Worm (Caenorhabditis elegans) whole organism, late embryonic: Measurements from ENCODE around the gene tmem-218.

Experiments used
- C08G9.2 ChIP-seq: sonication (generic microtip); optimal IDR thresholded peaks from 2 replicates; lab custom pipeline; 2016; ENCODE audit warnings: mild to moderate bottlenecking, missing genetic modification characterization, moderate library complexity, missing compliant biosample characterization
- C38D4.7 ChIP-seq: fragments of 200-800 bp; sonication (Bioruptor generic); optimal IDR thresholded peaks from 2 replicates; lab custom pipeline; 2018; ENCODE audit warnings: mild to moderate bottlenecking, missing genetic modification characterization, moderate library complexity, missing compliant biosample characterization
- T23F11.4 ChIP-seq: fragments of 200-800 bp; sonication (Bioruptor generic); optimal IDR thresholded peaks from 2 replicates; lab custom pipeline; 2018; ENCODE audit warnings: mild to moderate bottlenecking, missing genetic modification characterization, missing compliant biosample characterization
- Y22D7AL.16 ChIP-seq: sonication (generic microtip); optimal IDR thresholded peaks from 2 replicates; lab custom pipeline; 2016; ENCODE audit warnings: missing genetic modification characterization, missing compliant biosample characterization
- ahr-1 ChIP-seq: sonication (generic microtip); optimal IDR thresholded peaks from 2 replicates; lab custom pipeline; 2016; ENCODE audit warnings: missing genetic modification characterization, missing compliant biosample characterization
- ama-1 ChIP-seq: fragments of 150-350 bp; optimal IDR thresholded peaks from 2 replicates; lab custom pipeline; 2014
- ceh-14 ChIP-seq: sonication (generic microtip); optimal IDR thresholded peaks from 2 replicates; lab custom pipeline; 2016; ENCODE audit warnings: missing genotype, missing genetic modification characterization, missing compliant biosample characterization
- ceh-18 ChIP-seq: sonication (generic microtip); optimal IDR thresholded peaks from 2 replicates; lab custom pipeline; 2016; ENCODE audit warnings: missing genetic modification characterization, missing compliant biosample characterization
- ceh-2 ChIP-seq: sonication (generic microtip); optimal IDR thresholded peaks from 2 replicates; lab custom pipeline; 2016; ENCODE audit warnings: missing genotype, missing genetic modification characterization, missing compliant biosample characterization
- ceh-22 ChIP-seq: sonication (generic microtip); optimal IDR thresholded peaks from 2 replicates; lab custom pipeline; 2017; ENCODE audit warnings: missing biosample characterization, missing genetic modification characterization
- ceh-24 ChIP-seq: sonication (generic microtip); optimal IDR thresholded peaks from 2 replicates; lab custom pipeline; 2016; ENCODE audit warnings: mild to moderate bottlenecking, missing genetic modification characterization, missing compliant biosample characterization
- ceh-30 ChIP-seq: fragments of 150-350 bp; optimal IDR thresholded peaks from 2 replicates; lab custom pipeline; 2014; ENCODE audit warnings: missing biosample characterization, missing genetic modification characterization
- ceh-45 ChIP-seq: fragments of 200-800 bp; sonication (Bioruptor generic); IDR thresholded peaks from 2 replicates; pipeline ENCODE4 v1.3.6; 2022; ENCODE audit warnings: missing genetic modification reagents, missing genetic modification characterization, missing compliant biosample characterization
- ceh-48 ChIP-seq: sonication (generic microtip); optimal IDR thresholded peaks from 2 replicates; lab custom pipeline; 2016; ENCODE audit warnings: missing genetic modification characterization, inconsistent platforms, missing compliant biosample characterization
- ceh-6 ChIP-seq: fragments of 200-800 bp; sonication (Bioruptor generic); optimal IDR thresholded peaks from 2 replicates; lab custom pipeline; 2018; ENCODE audit warnings: mild to moderate bottlenecking, missing genetic modification characterization, missing compliant biosample characterization
- che-1 ChIP-seq: sonication (generic microtip); optimal IDR thresholded peaks from 2 replicates; lab custom pipeline; 2016; ENCODE audit warnings: mild to moderate bottlenecking, missing genetic modification characterization, missing compliant biosample characterization
- dve-1 ChIP-seq: sonication (generic microtip); optimal IDR thresholded peaks from 2 replicates; lab custom pipeline; 2017; ENCODE audit warnings: antibody characterized with exemption, mild to moderate bottlenecking, missing genetic modification characterization, missing compliant biosample characterization
- elt-2 ChIP-seq: sonication (generic microtip); optimal IDR thresholded peaks from 2 replicates; lab custom pipeline; 2016; ENCODE audit warnings: missing genetic modification reagents, missing genetic modification characterization, missing compliant biosample characterization
- eyg-1 ChIP-seq: sonication (generic microtip); optimal IDR thresholded peaks from 2 replicates; lab custom pipeline; 2016; ENCODE audit warnings: missing genotype, missing genetic modification characterization, missing compliant biosample characterization
- fkh-10 ChIP-seq: fragments of 150-350 bp; optimal IDR thresholded peaks from 2 replicates; lab custom pipeline; 2014; ENCODE audit warnings: missing biosample characterization, missing genetic modification reagents, missing genetic modification characterization
- gmeb-2 ChIP-seq: sonication (generic microtip); optimal IDR thresholded peaks from 2 replicates; lab custom pipeline; 2016; ENCODE audit warnings: missing genetic modification characterization, inconsistent platforms, missing compliant biosample characterization
- hlh-13 ChIP-seq: fragments of 200-800 bp; sonication (Bioruptor generic); optimal IDR thresholded peaks from 2 replicates; lab custom pipeline; 2018; ENCODE audit warnings: mild to moderate bottlenecking, missing genetic modification characterization, missing compliant biosample characterization
- hlh-6 ChIP-seq: sonication (generic microtip); optimal IDR thresholded peaks from 2 replicates; lab custom pipeline; 2016; ENCODE audit warnings: missing genotype, missing genetic modification characterization, missing compliant biosample characterization
- hlh-8 ChIP-seq: sonication (generic microtip); optimal IDR thresholded peaks from 2 replicates; lab custom pipeline; 2016; ENCODE audit warnings: missing genotype, missing genetic modification characterization, missing compliant biosample characterization
- lim-6 ChIP-seq: sonication (generic microtip); optimal IDR thresholded peaks from 2 replicates; lab custom pipeline; 2016; ENCODE audit warnings: missing genetic modification characterization, missing compliant biosample characterization
- lin-11 ChIP-seq: fragments of 200-800 bp; sonication (Bioruptor generic); optimal IDR thresholded peaks from 2 replicates; lab custom pipeline; 2018; ENCODE audit warnings: mild to moderate bottlenecking, missing genetic modification characterization, missing compliant biosample characterization
- madf-2 ChIP-seq: sonication (generic microtip); optimal IDR thresholded peaks from 2 replicates; lab custom pipeline; 2017; ENCODE audit warnings: missing genetic modification characterization, missing compliant biosample characterization
- mec-3 ChIP-seq: sonication (generic microtip); optimal IDR thresholded peaks from 2 replicates; lab custom pipeline; 2016; ENCODE audit warnings: borderline replicate concordance, missing genetic modification characterization, missing compliant biosample characterization
- nhr-11 ChIP-seq: fragments of 150-350 bp; optimal IDR thresholded peaks from 2 replicates; lab custom pipeline; 2014; ENCODE audit warnings: missing biosample characterization, missing genetic modification characterization
- nhr-232 ChIP-seq: sonication (generic microtip); optimal IDR thresholded peaks from 2 replicates; lab custom pipeline; 2016; ENCODE audit warnings: missing genetic modification characterization, missing compliant biosample characterization
- npax-4 ChIP-seq: sonication (generic microtip); optimal IDR thresholded peaks from 2 replicates; lab custom pipeline; 2016; ENCODE audit warnings: missing genetic modification characterization, missing compliant biosample characterization
- odd-2 ChIP-seq: sonication (generic microtip); optimal IDR thresholded peaks from 2 replicates; lab custom pipeline; 2017; ENCODE audit warnings: antibody characterized with exemption, mild to moderate bottlenecking, missing genetic modification characterization, missing compliant biosample characterization
- pat-9 ChIP-seq: fragments of 200-800 bp; sonication (Bioruptor generic); optimal IDR thresholded peaks from 2 replicates; lab custom pipeline; 2018; ENCODE audit warnings: mild to moderate bottlenecking, missing genetic modification characterization, moderate library complexity, missing compliant biosample characterization
- pax-1 ChIP-seq: fragments of 150-350 bp; optimal IDR thresholded peaks from 2 replicates; lab custom pipeline; 2014; ENCODE audit warnings: missing biosample characterization, missing genetic modification characterization
- pha-4 ChIP-seq: fragments of 150-350 bp; optimal IDR thresholded peaks from 2 replicates; lab custom pipeline; 2018; ENCODE audit warnings: missing biosample characterization, missing genetic modification reagents, missing genetic modification characterization
- pqm-1 ChIP-seq: sonication (generic microtip); optimal IDR thresholded peaks from 2 replicates; lab custom pipeline; 2016; ENCODE audit warnings: missing genetic modification characterization, missing compliant biosample characterization
- ref-2 ChIP-seq: sonication (generic microtip); optimal IDR thresholded peaks from 2 replicates; lab custom pipeline; 2016; ENCODE audit warnings: missing genetic modification characterization, missing compliant biosample characterization
- rnt-1 ChIP-seq: sonication (generic microtip); optimal IDR thresholded peaks from 2 replicates; lab custom pipeline; 2016; ENCODE audit warnings: missing genetic modification characterization, missing compliant biosample characterization
- sox-2 ChIP-seq: fragments of 200-800 bp; sonication (Bioruptor generic); IDR thresholded peaks from 2 replicates; pipeline ENCODE4 v1.3.6; 2022; ENCODE audit warnings: missing genetic modification reagents, missing genetic modification characterization, missing compliant biosample characterization
- sox-4 ChIP-seq: sonication (generic microtip); optimal IDR thresholded peaks from 2 replicates; lab custom pipeline; 2017; ENCODE audit warnings: mild to moderate bottlenecking, missing genetic modification characterization, inconsistent platforms, missing compliant biosample characterization
- tbx-7 ChIP-seq: sonication (generic microtip); optimal IDR thresholded peaks from 2 replicates; lab custom pipeline; 2016; ENCODE audit warnings: missing genotype, missing genetic modification characterization, missing compliant biosample characterization
- ttx-3 ChIP-seq: sonication (generic microtip); optimal IDR thresholded peaks from 2 replicates; lab custom pipeline; 2016; ENCODE audit warnings: missing genetic modification reagents, missing genetic modification characterization, missing compliant biosample characterization
- unc-3 ChIP-seq, 2 experiments: fragments of 200-800 bp in 1 of 2; sonication (Bioruptor generic) in 1 of 2; sonication (generic microtip) in 1 of 2; conservative IDR thresholded peaks in 1 of 2; optimal IDR thresholded peaks in 1 of 2; 2 replicates each; pipeline versions ENCODE4 v1.3.6 to Lab custom; 2016 to 2022; ENCODE audit warnings: missing compliant biosample characterization in 2 of 2, missing genetic modification characterization in 2 of 2, missing genetic modification reagents in 1 of 2
- ztf-16 ChIP-seq: sonication (generic microtip); optimal IDR thresholded peaks from 2 replicates; lab custom pipeline; 2017; ENCODE audit warnings: missing genetic modification characterization, missing compliant biosample characterization

tmem-218 gene

ce11 chrX:17610406-17610981 lies 39.0 kb upstream of the tmem-218 start (continued):
- no peak for TF ChIP-seq npax-4 (tag; lab: Kevin White, UChicago)
- no peak for TF ChIP-seq tbx-7 (tag; lab: Kevin White, UChicago)
- TF ChIP-seq ztf-16 (tag; lab: Kevin White, UChicago): peak; percentile 8
- TF ChIP-seq elt-2 (tag; lab: Kevin White, UChicago): no peak
- peak; percentile 8 for TF ChIP-seq hlh-8
- peak; percentile 39 for TF ChIP-seq ref-2 (tag; lab: Kevin White, UChicago)
- peak; percentile 17 for TF ChIP-seq ceh-14 (tag; lab: Kevin White, UChicago)
- TF ChIP-seq lim-6 (tag; lab: Kevin White, UChicago): no peak
- TF ChIP-seq pax-1: no peak
- TF ChIP-seq rnt-1: peak; percentile 40
- no peak for TF ChIP-seq ama-1 (lab: Kevin White, UChicago)
- TF ChIP-seq ttx-3 (tag; lab: Kevin White, UChicago): no peak
- TF ChIP-seq che-1 (tag; lab: Kevin White, UChicago): no peak
- TF ChIP-seq ceh-18 (tag; lab: Kevin White, UChicago): peak; percentile 23
- TF ChIP-seq C38D4.7 (GFP tag; lab: Kevin White, UChicago): no peak
- no peak for TF ChIP-seq ceh-2 (tag; lab: Kevin White, UChicago)
- TF ChIP-seq ceh-6 (GFP tag; lab: Kevin White, UChicago): no peak
- peak; percentile 68 for TF ChIP-seq ceh-48
- TF ChIP-seq nhr-11: no peak
- TF ChIP-seq, all 69 proteins: peak for 17

- no peak for TF ChIP-seq T23F11.4
- peak; percentile 11 for TF ChIP-seq lin-11 (tag; lab: Kevin White, UChicago)
- TF ChIP-seq C38D4.7 (GFP tag; lab: Kevin White, UChicago): no peak
- peak; percentile 20; the same call in 1 of the 2 replicates for TF ChIP-seq sox-2 (GFP tag; lab: Robert Waterston, UW)
- no peak for TF ChIP-seq dve-1
- TF ChIP-seq hlh-6 (tag; lab: Kevin White, UChicago): no peak
Observed at ce11 chrX:17611180-17611579, 38.3 kb upstream of the tmem-218 start.

ce11 chrX:17613024-17613423 lies 36.5 kb upstream of the tmem-218 start:
- TF ChIP-seq mec-3 (tag; lab: Kevin White, UChicago): no peak
- no peak for TF ChIP-seq pat-9 (tag; lab: Kevin White, UChicago)
- TF ChIP-seq nhr-11: no peak
- no peak for TF ChIP-seq sox-4 (tag; lab: Kevin White, UChicago)
- no peak for TF ChIP-seq ceh-14 (tag; lab: Kevin White, UChicago)
- no peak for TF ChIP-seq ceh-24 (tag; lab: Kevin White, UChicago)
- TF ChIP-seq ahr-1: no peak
- TF ChIP-seq nhr-232: no peak
- TF ChIP-seq lin-11 (tag; lab: Kevin White, UChicago): no peak
- TF ChIP-seq sox-2 (GFP tag; lab: Robert Waterston, UW): no peak
- no peak for TF ChIP-seq fkh-10 (GFP tag; lab: Kevin White, UChicago)
- no peak for TF ChIP-seq eyg-1
- TF ChIP-seq elt-2 (tag; lab: Kevin White, UChicago): no peak
- no peak for TF ChIP-seq hlh-13 (GFP tag; lab: Kevin White, UChicago)
- TF ChIP-seq madf-2 (tag; lab: Kevin White, UChicago): no peak
- no peak for TF ChIP-seq hlh-6 (tag; lab: Kevin White, UChicago)
- no peak for TF ChIP-seq che-1 (tag; lab: Kevin White, UChicago)
- TF ChIP-seq unc-3 (GFP tag; conservative IDR thresholded peaks at IDR 0.05; lab: Robert Waterston, UW): no peak
- no peak for TF ChIP-seq unc-3 (tag; optimal IDR thresholded peaks at IDR 0.05; lab: Kevin White, UChicago)
- TF ChIP-seq, all 69 proteins: peak for 0

ce11 chrX:17614245-17614644 lies 35.2 kb upstream of the tmem-218 start, which contains the start of gene ncs-7:
ncs-7 (plus strand) TSS chrX:17614545.
- no peak for TF ChIP-seq nhr-232
- TF ChIP-seq ttx-3 (tag; lab: Kevin White, UChicago): no peak
- no peak for TF ChIP-seq ref-2 (tag; lab: Kevin White, UChicago)
- TF ChIP-seq odd-2: no peak
- no peak for TF ChIP-seq gmeb-2
- TF ChIP-seq pqm-1 (tag; lab: Kevin White, UChicago): no peak
- no peak for TF ChIP-seq npax-4 (tag; lab: Kevin White, UChicago)
- no peak for TF ChIP-seq sox-4 (tag; lab: Kevin White, UChicago)
- no peak for TF ChIP-seq ceh-45
- no peak for TF ChIP-seq C08G9.2 (tag; lab: Kevin White, UChicago)
- no peak for TF ChIP-seq mec-3 (tag; lab: Kevin White, UChicago)
- TF ChIP-seq ceh-2 (tag; lab: Kevin White, UChicago): no peak
- no peak for TF ChIP-seq ceh-22 (tag; lab: Kevin White, UChicago)
- TF ChIP-seq ceh-30: no peak
- TF ChIP-seq pha-4 (tag; lab: Kevin White, UChicago): no peak
- TF ChIP-seq eyg-1: no peak
- TF ChIP-seq Y22D7AL.16: no peak
- TF ChIP-seq T23F11.4: no peak
